Worm (Caenorhabditis elegans) whole organism, L4 larva: ENCODE measurements around the gene fbxb-62.

Experiments
- D1046.2 ChIP-seq: fragments of 200-800 bp; sonication (Bioruptor generic); IDR thresholded peaks from 2 replicates; pipeline ENCODE4 v1.3.6; 2022; ENCODE audit warnings: missing genetic modification characterization, missing compliant biosample characterization
- F10B5.3 ChIP-seq: sonication (generic microtip); optimal IDR thresholded peaks from 2 replicates; lab custom pipeline; 2016; ENCODE audit warnings: mild to moderate bottlenecking, missing genetic modification characterization, missing compliant biosample characterization
- Y75B8A.6 ChIP-seq: fragments of 200-800 bp; sonication (Bioruptor generic); IDR thresholded peaks from 2 replicates; pipeline ENCODE4 v1.3.6; 2022; ENCODE audit warnings: missing genetic modification reagents, missing genetic modification characterization, missing compliant biosample characterization
- ama-1 ChIP-seq: fragments of 150-350 bp; optimal IDR thresholded peaks from 2 replicates; lab custom pipeline; 2014; ENCODE audit warnings: inconsistent platforms, mixed read lengths
- dpl-1 ChIP-seq: fragments of 150-350 bp; optimal IDR thresholded peaks from 2 replicates; lab custom pipeline; 2014; ENCODE audit warnings: missing biosample characterization, missing genetic modification reagents, missing genetic modification characterization
- lir-3 ChIP-seq: sonication (generic microtip); optimal IDR thresholded peaks from 2 replicates; lab custom pipeline; 2016; ENCODE audit warnings: mild to moderate bottlenecking, missing genetic modification characterization, missing compliant biosample characterization
- mep-1 ChIP-seq: fragments of 150-350 bp; sonication (generic microtip); optimal IDR thresholded peaks from 3 replicates; lab custom pipeline; 2014; ENCODE audit warnings: missing biosample characterization, missing genetic modification characterization
- nhr-102 ChIP-seq: sonication (generic microtip); optimal IDR thresholded peaks from 2 replicates; lab custom pipeline; 2016; ENCODE audit warnings: mild to moderate bottlenecking, missing genetic modification characterization, moderate library complexity, missing compliant biosample characterization
- unc-39 ChIP-seq: sonication (generic microtip); optimal IDR thresholded peaks from 2 replicates; lab custom pipeline; 2017; ENCODE audit warnings: missing biosample characterization, missing genetic modification characterization
- ztf-7 ChIP-seq: fragments of 150-350 bp; optimal IDR thresholded peaks from 2 replicates; lab custom pipeline; 2014; ENCODE audit warnings: missing biosample characterization, missing genetic modification characterization

ce11 chrV:19288073-19288805 lies 13.6 kb downstream of the fbxb-62 start, which contains the start of the genes F55C9.3 and fbxb-57:
- no peak for TF ChIP-seq nhr-102
- no peak for TF ChIP-seq ztf-7
- no peak for TF ChIP-seq lir-3 (tag; lab: Kevin White, UChicago)
- TF ChIP-seq D1046.2 (GFP tag; lab: Robert Waterston, UW): no peak
- TF ChIP-seq F10B5.3 (tag; lab: Kevin White, UChicago): no peak
- TF ChIP-seq ama-1 (lab: Kevin White, UChicago): no peak
- no peak for TF ChIP-seq Y75B8A.6
- no peak for TF ChIP-seq unc-39 (tag; lab: Kevin White, UChicago)
- TF ChIP-seq mep-1 (tag; lab: Kevin White, UChicago): no peak
- TF ChIP-seq dpl-1 (GFP tag; lab: Kevin White, UChicago): no peak
